Worm (Caenorhabditis elegans): ENCODE data around the gene aka-1.

ce11 chrII:7459205-7459604 lies 19.1 kb downstream of the aka-1 start, which contains the start of gene D1022.2:
- TF ChIP-seq him-1 (tag; optimal IDR thresholded peaks at IDR 0.05) (no peak), W03F9.2 (tag; optimal IDR thresholded peaks at IDR 0.05) (no peak)

Data from whole organism, L4/young adult.